Worm (Caenorhabditis elegans) whole organism, L4 larva: ENCODE results near the gene set-28.
"Not testable (repeated sequence)": the region's sequence is repeated elsewhere in the genome, so short reads cannot be mapped to it uniquely, and the experiment has no call there.

Source experiments
- ceh-32 ChIP-seq: sonication (generic microtip); optimal IDR thresholded peaks from 2 replicates; lab custom pipeline; 2016; ENCODE audit warnings: mild to moderate bottlenecking, missing genetic modification characterization, missing compliant biosample characterization; ENCODE audit not compliant: poor library complexity
- hlh-30 ChIP-seq: sonication (generic microtip); optimal IDR thresholded peaks from 2 replicates; lab custom pipeline; 2017; ENCODE audit warnings: antibody characterized with exemption, mild to moderate bottlenecking, missing genetic modification characterization, missing compliant biosample characterization; ENCODE audit not compliant: insufficient read depth
- lin-1 ChIP-seq: fragments of 200-800 bp; sonication (Bioruptor generic); IDR thresholded peaks from 2 replicates; pipeline ENCODE4 v1.3.6; 2022; ENCODE audit warnings: missing genetic modification reagents, missing genetic modification characterization, missing compliant biosample characterization
- lin-13 ChIP-seq: fragments of 150-350 bp; optimal IDR thresholded peaks from 2 replicates; lab custom pipeline; 2014; ENCODE audit warnings: missing biosample characterization, missing genetic modification reagents, missing genetic modification characterization
- lir-3 ChIP-seq: sonication (generic microtip); optimal IDR thresholded peaks from 2 replicates; lab custom pipeline; 2016; ENCODE audit warnings: mild to moderate bottlenecking, missing genetic modification characterization, missing compliant biosample characterization
- lsy-2 ChIP-seq, 2 experiments: fragments of 150-350 bp in 1 of 2; sonication (generic microtip) in 1 of 2; optimal IDR thresholded peaks; 2 replicates each; lab custom pipeline; 2014 to 2017; ENCODE audit warnings: missing biosample characterization in 2 of 2, missing genetic modification characterization in 2 of 2
- madf-5 ChIP-seq, 2 experiments: fragments of 200-800 bp; sonication (Bioruptor generic); IDR thresholded peaks; 2 replicates each; pipeline ENCODE4 v1.3.6; 2022; ENCODE audit warnings: missing compliant biosample characterization in 2 of 2, missing genetic modification characterization in 2 of 2
- nhr-102 ChIP-seq: sonication (generic microtip); optimal IDR thresholded peaks from 2 replicates; lab custom pipeline; 2016; ENCODE audit warnings: mild to moderate bottlenecking, missing genetic modification characterization, moderate library complexity, missing compliant biosample characterization
- nhr-6 ChIP-seq: fragments of 150-350 bp; optimal IDR thresholded peaks from 2 replicates; lab custom pipeline; 2014; ENCODE audit warnings: missing biosample characterization, missing genetic modification characterization
- nhr-77 ChIP-seq: fragments of 150-350 bp; optimal IDR thresholded peaks from 2 replicates; lab custom pipeline; 2014; ENCODE audit warnings: missing biosample characterization, missing genetic modification characterization
- snpc-4 ChIP-seq: fragments of 150-350 bp; optimal IDR thresholded peaks from 2 replicates; lab custom pipeline; 2014; ENCODE audit warnings: missing biosample characterization, missing genetic modification characterization
- vab-7 ChIP-seq: fragments of 200-800 bp; sonication (Bioruptor generic); IDR thresholded peaks from 2 replicates; pipeline ENCODE4 v1.3.6; 2022; ENCODE audit warnings: missing genetic modification reagents, missing genetic modification characterization, missing compliant biosample characterization

The set-28 gene

ce11 chrX:182119-182741 lies 33.2 kb downstream of the set-28 start, which contains the start of the genes T08D2.6 and chkr-1:
T08D2.6 (minus strand) TSS chrX:182169.
chkr-1 (plus strand) TSS chrX:182691.
- TF ChIP-seq lin-1 (GFP tag; lab: Robert Waterston, UW); snpc-4 (tag; lab: Kevin White, UChicago); lir-3 (tag; lab: Kevin White, UChicago): not testable (repeated sequence)

DNA sequence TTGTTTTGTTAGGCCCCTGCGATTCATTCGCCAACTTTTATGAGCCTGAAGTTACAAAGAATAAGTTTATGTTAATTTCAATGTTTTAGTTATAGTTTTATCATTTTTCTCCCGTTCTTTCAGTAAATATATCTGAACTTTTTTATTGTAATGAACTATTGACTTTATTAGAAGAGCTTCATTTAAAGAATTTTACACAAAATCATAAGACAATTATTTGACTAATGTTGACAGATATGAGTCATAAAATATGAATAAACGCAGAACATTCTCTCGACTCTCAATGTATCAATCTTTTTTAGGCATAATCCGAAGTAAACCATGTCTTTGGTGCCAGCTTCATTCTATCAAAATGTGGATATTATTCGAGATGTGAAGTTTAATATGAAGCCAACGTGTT lies 38.3 kb downstream of the set-28 start, which contains the start of the genes T08D2.5 and T08D2.4:
Gene T08D2.5, plus strand, starts transcription at position 301 of the 400 bp plus-strand sequence.
Gene T08D2.4, plus strand, starts transcription at position 322 of the 400 bp plus-strand sequence.
- TF ChIP-seq hlh-30 (tag; lab: Kevin White, UChicago) (no peak), lin-13 (GFP tag; lab: Kevin White, UChicago) (no peak), nhr-102 (tag; lab: Kevin White, UChicago) (no peak), madf-5 (GFP tag; IDR thresholded peaks at IDR 0.05; lab: Robert Waterston, UW) (no peak), lsy-2 (tag; optimal IDR thresholded peaks at IDR 0.05; lab: Kevin White, UChicago) (no peak), nhr-77 (no peak), vab-7 (no peak), ceh-32 (tag; lab: Kevin White, UChicago) (no peak), nhr-6 (tag; lab: Kevin White, UChicago) (no peak)
